Worm (Caenorhabditis elegans): ENCODE measurements around the gene aco-2.

aco-2 gene

DNA sequence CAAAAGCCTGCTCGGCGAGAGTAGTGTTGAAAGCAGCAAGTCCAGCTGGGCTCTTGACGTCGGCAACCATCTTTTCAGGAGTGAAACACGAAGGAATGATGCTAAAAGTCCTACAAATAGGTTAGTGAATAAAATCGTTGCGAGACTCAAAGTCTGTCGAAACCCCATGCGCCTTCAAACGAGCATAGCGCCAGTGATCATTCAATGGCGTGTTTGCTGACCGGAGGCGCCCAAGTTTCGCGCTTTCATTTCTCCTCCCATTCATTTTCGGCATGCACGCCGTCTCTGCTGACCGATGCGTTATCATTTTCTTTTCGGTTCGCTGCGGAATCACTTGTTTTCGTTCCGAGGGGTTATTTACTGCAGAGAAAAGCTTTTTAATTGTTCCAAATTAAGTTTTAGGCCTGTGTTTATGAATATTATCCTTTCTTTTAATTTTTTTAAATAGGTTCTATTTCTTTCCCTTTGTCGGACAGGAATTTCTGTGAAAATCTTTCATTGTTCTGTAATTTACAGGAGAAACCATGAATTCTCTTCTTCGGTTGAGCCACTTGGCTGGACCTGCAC is at the start of gene aco-2, which contains the start of gene eef-1B.1 (continued):
- TF ChIP-seq somi-1 (GFP tag; optimal IDR thresholded peaks at IDR 0.05) (no peak), F57C9.4 (tag; optimal IDR thresholded peaks at IDR 0.05) (no peak), T07F8.4 (tag; optimal IDR thresholded peaks at IDR 0.05) (no peak), ztf-26 (tag; optimal IDR thresholded peaks at IDR 0.05) (peak; percentile 74), egl-18 (GFP tag; IDR thresholded peaks at IDR 0.05) (no peak), ztf-6 (GFP tag; IDR thresholded peaks at IDR 0.05) (no peak), C17E4.6 (GFP tag; IDR thresholded peaks at IDR 0.05) (no peak), lin-40 (tag; optimal IDR thresholded peaks at IDR 0.05) (peak; percentile 84), madf-3 (GFP tag; IDR thresholded peaks at IDR 0.05) (peak; percentile 92), snpc-1.1 (tag; optimal IDR thresholded peaks at IDR 0.05; ENCODE audit: insufficient read depth) (no peak), snpc-1.3 (tag; optimal IDR thresholded peaks at IDR 0.05; ENCODE audit: insufficient read depth) (peak; percentile 11), nhr-90 (tag; optimal IDR thresholded peaks at IDR 0.05) (no peak), F10E7.11 (tag; optimal IDR thresholded peaks at IDR 0.05) (no peak), ceh-100 (GFP tag; IDR thresholded peaks at IDR 0.05) (peak; percentile 68), ztf-28 (GFP tag; IDR thresholded peaks at IDR 0.05) (no peak), B0261.1 (tag; optimal IDR thresholded peaks at IDR 0.05) (no peak), dpff-1 (tag; optimal IDR thresholded peaks at IDR 0.05) (no peak), madf-10 (tag; optimal IDR thresholded peaks at IDR 0.05) (peak; percentile 52), repo-1 (tag; optimal IDR thresholded peaks at IDR 0.05) (peak; percentile 41), ekl-4 (GFP tag; IDR thresholded peaks at IDR 0.05) (peak; percentile 87), nfya-2 (GFP tag; IDR thresholded peaks at IDR 0.05) (no peak), rec-8 (tag; optimal IDR thresholded peaks at IDR 0.05) (no peak), Y79H2A.3 (GFP tag; conservative IDR thresholded peaks at IDR 0.05) (no peak), rcor-1 (GFP tag; IDR thresholded peaks at IDR 0.05) (peak; percentile 67), Y53G8AR.9 (GFP tag; conservative IDR thresholded peaks at IDR 0.05) (peak; percentile 78), zfh-2 (GFP tag; conservative IDR thresholded peaks at IDR 0.05) (peak; percentile 89), egl-44 (GFP tag; IDR thresholded peaks at IDR 0.05) (peak; percentile 87), F49E8.2 (tag; optimal IDR thresholded peaks at IDR 0.05; ENCODE audit: insufficient read depth) (no peak), B0336.3 (GFP tag; IDR thresholded peaks at IDR 0.05) (peak; percentile 70; the same call in 1 of the 2 replicates), ztf-18 (tag; optimal IDR thresholded peaks at IDR 0.05) (peak; percentile 98)

DNA sequence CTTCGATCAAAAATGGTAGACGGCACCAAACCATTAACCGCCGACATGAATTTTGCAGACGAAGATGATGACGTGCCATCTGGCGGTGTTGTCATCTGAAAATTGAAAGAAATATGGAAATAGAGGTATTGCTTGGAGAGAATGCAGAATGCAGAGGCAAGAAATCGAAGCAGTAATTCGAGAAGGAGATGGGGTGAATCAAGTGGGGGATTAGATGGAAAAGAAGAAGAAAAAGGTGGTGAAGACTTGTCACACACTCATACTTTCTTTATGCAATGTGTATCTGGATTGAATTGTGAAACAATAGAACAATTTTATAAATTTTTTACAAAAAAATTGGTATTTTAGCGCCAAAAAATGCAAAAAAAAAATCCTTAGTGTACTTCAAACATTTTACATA is 48.7 kb upstream of the aco-2 start, which contains the start of gene tag-250:
Gene tag-250, minus strand, starts transcription at position 101 of the 400 bp plus-strand sequence.
- no peak for TF ChIP-seq Y53F4B.3 (GFP tag; IDR thresholded peaks at IDR 0.05)
- no peak for TF ChIP-seq fkh-3 (tag; optimal IDR thresholded peaks at IDR 0.05)
- TF ChIP-seq snpc-3.4 (tag; optimal IDR thresholded peaks at IDR 0.05) = no peak
- no peak for TF ChIP-seq gei-17 (GFP tag; optimal IDR thresholded peaks at IDR 0.05)
- TF ChIP-seq F22D6.2 (tag; optimal IDR thresholded peaks at IDR 0.05) = no peak
- TF ChIP-seq ets-4 (GFP tag; optimal IDR thresholded peaks at IDR 0.05) = no peak
- TF ChIP-seq rpc-1 (optimal IDR thresholded peaks at IDR 0.05) = no peak
- no peak for TF ChIP-seq rpc-1 (tag; optimal IDR thresholded peaks at IDR 0.05)
- TF ChIP-seq lin-26 (GFP tag; IDR thresholded peaks at IDR 0.05) = no peak
- no peak for TF ChIP-seq mel-28 (tag; optimal IDR thresholded peaks at IDR 0.05; ENCODE audit: borderline replicate concordance)
- no peak for TF ChIP-seq ccch-3 (GFP tag; optimal IDR thresholded peaks at IDR 0.05)

Data from whole organism, young adult.